Fruit fly (Drosophila melanogaster): ENCODE data around the gene caup.
A peak's percentile ranks its signal among the peaks of the same experiment; 100 is the strongest.

Gene caup

DNA sequence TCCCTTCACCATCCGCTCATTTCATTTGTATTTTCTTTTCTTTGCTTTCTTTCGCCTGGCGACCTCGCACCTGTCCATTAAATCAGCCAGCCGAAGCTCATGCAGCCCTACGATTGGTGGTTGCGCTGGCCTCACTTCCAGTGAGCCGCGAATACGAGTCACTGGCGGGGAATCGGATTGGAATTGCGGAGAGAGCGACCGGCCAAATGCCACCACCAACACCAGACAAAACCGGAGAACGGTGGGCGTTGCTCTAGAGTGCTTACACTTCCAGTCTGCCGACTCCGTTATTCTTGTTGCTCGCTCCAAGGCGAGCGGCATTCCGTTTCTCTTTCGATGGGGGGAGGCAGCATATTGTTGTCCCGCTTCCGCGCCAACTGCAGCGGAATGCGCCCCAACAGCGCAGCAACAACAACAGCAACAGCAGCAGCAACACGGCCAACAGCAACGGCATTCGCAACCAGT, 29.2 kb upstream of the caup start, which contains the start of gene ara (continued):
- TF ChIP-seq Met (GFP tag; optimal IDR thresholded peaks at IDR 0.05) (no peak), Gug (GFP tag; IDR thresholded peaks at IDR 0.05) (no peak), CG15336 (GFP tag; IDR thresholded peaks at IDR 0.05) (0 out of 2 replicates have a peak, but pooled peaks have one; percentile 14), fkh (GFP tag; optimal IDR thresholded peaks at IDR 0.05) (no peak), Eip75B (GFP tag; optimal IDR thresholded peaks at IDR 0.05) (no peak), achi (GFP tag; optimal IDR thresholded peaks at IDR 0.05) (no peak), CG8319 (GFP tag; optimal IDR thresholded peaks at IDR 0.05) (no peak), CG6163 (GFP tag; IDR thresholded peaks at IDR 0.05) (peak; percentile 37; the same call in 2 of the 3 replicates), svp (GFP tag) (peak; percentile 59), OdsH (GFP tag; optimal IDR thresholded peaks at IDR 0.05) (no peak), fd59A (GFP tag; optimal IDR thresholded peaks at IDR 0.05) (no peak), CG6854 (GFP tag; optimal IDR thresholded peaks at IDR 0.05) (peak; percentile 38), Hr38 (GFP tag; optimal IDR thresholded peaks at IDR 0.05) (no peak), CG16779 (tag; optimal IDR thresholded peaks at IDR 0.05) (no peak), Sox14 (GFP tag; optimal IDR thresholded peaks at IDR 0.05) (no peak), CG3919 (GFP tag; optimal IDR thresholded peaks at IDR 0.05) (peak; percentile 28), Eip93F (GFP tag; optimal IDR thresholded peaks at IDR 0.05) (no peak), Hr39 (GFP tag; optimal IDR thresholded peaks at IDR 0.05) (no peak), CG11294 (GFP tag; IDR thresholded peaks at IDR 0.05) (no peak), esn (GFP tag; optimal IDR thresholded peaks at IDR 0.05) (no peak), CG1621 (tag; optimal IDR thresholded peaks at IDR 0.05) (peak; percentile 81), CG10631 (GFP tag; optimal IDR thresholded peaks at IDR 0.05) (no peak), dac (GFP tag; optimal IDR thresholded peaks at IDR 0.05) (no peak), CG3032 (tag; optimal IDR thresholded peaks at IDR 0.05) (no peak), Ets96B (tag; optimal IDR thresholded peaks at IDR 0.05) (no peak), Smox (GFP tag; optimal IDR thresholded peaks at IDR 0.05) (no peak), Ets21C (GFP tag; optimal IDR thresholded peaks at IDR 0.05) (no peak), CG8119 (GFP tag; IDR thresholded peaks at IDR 0.05) (0 out of 3 replicates have a peak, but pooled peaks have one; percentile 37)

DNA sequence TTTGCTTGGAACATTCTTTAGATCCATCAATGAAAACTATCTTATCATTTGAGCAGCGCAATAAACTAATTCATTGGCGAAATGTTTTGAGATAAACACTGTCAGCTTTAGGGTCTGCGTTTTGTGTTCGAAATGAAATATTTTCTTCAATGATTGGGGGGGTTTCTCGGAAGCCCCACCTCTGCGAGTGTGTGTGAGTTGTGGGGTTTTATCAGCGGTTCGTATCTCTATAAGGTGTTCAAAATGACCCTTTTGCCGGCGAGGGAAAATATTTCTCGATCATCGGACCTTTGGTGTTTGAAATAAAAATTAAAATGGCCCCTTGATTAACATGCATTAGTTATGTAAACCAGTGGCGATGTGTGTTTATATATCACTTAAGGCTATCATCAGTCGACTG, 24.5 kb upstream of the caup start:
- TF ChIP-seq OdsH (GFP tag; optimal IDR thresholded peaks at IDR 0.05) (no peak), Eip78C (GFP tag) (no peak), Ets21C (GFP tag; optimal IDR thresholded peaks at IDR 0.05) (no peak), Met (GFP tag; optimal IDR thresholded peaks at IDR 0.05) (no peak), CG11902 (GFP tag; optimal IDR thresholded peaks at IDR 0.05) (no peak), net (GFP tag; optimal IDR thresholded peaks at IDR 0.05) (no peak), CG3919 (GFP tag; optimal IDR thresholded peaks at IDR 0.05) (no peak), Eip75B (GFP tag; optimal IDR thresholded peaks at IDR 0.05) (no peak), esn (GFP tag; optimal IDR thresholded peaks at IDR 0.05) (no peak), Ets96B (tag; optimal IDR thresholded peaks at IDR 0.05) (no peak), CG11294 (GFP tag; IDR thresholded peaks at IDR 0.05) (no peak), Hr4 (GFP tag; optimal IDR thresholded peaks at IDR 0.05) (no peak), fd85E (GFP tag; optimal IDR thresholded peaks at IDR 0.05) (no peak), CG10669 (GFP tag; optimal IDR thresholded peaks at IDR 0.05) (no peak), CG4318 (GFP tag; optimal IDR thresholded peaks at IDR 0.05) (no peak), dac (GFP tag; optimal IDR thresholded peaks at IDR 0.05) (no peak), CG1621 (tag; optimal IDR thresholded peaks at IDR 0.05) (no peak), CG32006 (GFP tag; optimal IDR thresholded peaks at IDR 0.05) (no peak)

DNA sequence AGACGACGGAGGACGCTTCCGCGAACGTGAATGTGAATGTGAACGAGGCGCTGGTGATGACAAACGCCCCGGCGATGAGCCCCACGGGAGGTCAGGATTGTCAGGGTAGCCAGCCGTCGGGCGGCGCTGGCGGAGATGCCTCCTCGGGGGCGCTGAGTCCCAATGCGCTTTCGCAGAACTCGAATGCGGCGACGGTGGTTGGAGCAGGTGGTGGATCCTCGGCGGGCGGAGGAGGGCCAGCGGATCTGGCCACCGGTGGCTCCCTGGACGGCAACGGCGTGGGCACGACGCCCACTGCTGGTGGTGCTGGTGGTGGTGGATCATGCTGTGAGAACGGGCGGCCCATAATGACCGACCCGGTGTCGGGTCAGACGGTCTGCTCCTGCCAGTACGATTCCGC, 23.7 kb upstream of the caup start:
- TF ChIP-seq CG6854 (GFP tag; optimal IDR thresholded peaks at IDR 0.05) (no peak), Ets21C (GFP tag; optimal IDR thresholded peaks at IDR 0.05) (no peak), CG8119 (GFP tag; IDR thresholded peaks at IDR 0.05) (no peak), CG15336 (GFP tag; IDR thresholded peaks at IDR 0.05) (no peak), CG8319 (GFP tag; optimal IDR thresholded peaks at IDR 0.05) (no peak), CG6808 (GFP tag; optimal IDR thresholded peaks at IDR 0.05) (no peak), fd85E (GFP tag; optimal IDR thresholded peaks at IDR 0.05) (no peak), Eip93F (GFP tag; optimal IDR thresholded peaks at IDR 0.05) (no peak), salr (GFP tag; optimal IDR thresholded peaks at IDR 0.05) (no peak), lz (GFP tag; optimal IDR thresholded peaks at IDR 0.05) (no peak), CG16779 (tag; optimal IDR thresholded peaks at IDR 0.05) (no peak), Smox (GFP tag; optimal IDR thresholded peaks at IDR 0.05) (no peak), Hr38 (GFP tag; optimal IDR thresholded peaks at IDR 0.05) (no peak), CG11294 (GFP tag; IDR thresholded peaks at IDR 0.05) (no peak)
